Worm (Caenorhabditis elegans): ENCODE measurements around the gene T04C9.2.

DNA sequence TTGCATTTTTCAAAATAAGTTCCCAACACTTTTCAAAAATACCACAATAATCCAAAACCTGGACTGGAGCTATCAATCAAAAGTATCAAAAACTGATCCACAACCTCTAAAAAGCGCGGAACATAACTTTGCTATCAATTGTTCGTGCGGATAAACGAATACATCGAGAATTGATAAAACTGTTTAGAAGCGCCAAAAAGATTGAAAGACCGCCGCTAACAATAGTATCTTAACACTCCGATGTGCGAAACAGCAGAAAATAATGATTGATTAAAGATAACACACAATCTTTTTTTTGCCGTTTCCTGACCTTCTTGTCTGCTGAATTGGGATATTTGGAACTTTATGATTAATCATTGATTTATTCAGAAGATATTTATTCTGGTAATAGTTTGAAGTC lies 36.8 kb downstream of the T04C9.2 start, which contains the start of gene tbx-7:
- TF ChIP-seq ztf-11 (tag; optimal IDR thresholded peaks at IDR 0.05) (no peak), lin-13 (tag; optimal IDR thresholded peaks at IDR 0.05) (no peak), pha-4 (tag; optimal IDR thresholded peaks at IDR 0.05) (no peak), unc-62 (GFP tag; optimal IDR thresholded peaks at IDR 0.05) (no peak), mab-5 (tag; optimal IDR thresholded peaks at IDR 0.05) (no peak), unc-39 (tag; optimal IDR thresholded peaks at IDR 0.05) (no peak), sptf-1 (tag; optimal IDR thresholded peaks at IDR 0.05) (no peak), nhr-237 (tag; optimal IDR thresholded peaks at IDR 0.05) (no peak), nhr-12 (tag; optimal IDR thresholded peaks at IDR 0.05) (no peak)

Measured in whole organism, mixed stage, embryonic.